Fruit fly (Drosophila melanogaster): ENCODE measurements around the gene CG46320.

DNA sequence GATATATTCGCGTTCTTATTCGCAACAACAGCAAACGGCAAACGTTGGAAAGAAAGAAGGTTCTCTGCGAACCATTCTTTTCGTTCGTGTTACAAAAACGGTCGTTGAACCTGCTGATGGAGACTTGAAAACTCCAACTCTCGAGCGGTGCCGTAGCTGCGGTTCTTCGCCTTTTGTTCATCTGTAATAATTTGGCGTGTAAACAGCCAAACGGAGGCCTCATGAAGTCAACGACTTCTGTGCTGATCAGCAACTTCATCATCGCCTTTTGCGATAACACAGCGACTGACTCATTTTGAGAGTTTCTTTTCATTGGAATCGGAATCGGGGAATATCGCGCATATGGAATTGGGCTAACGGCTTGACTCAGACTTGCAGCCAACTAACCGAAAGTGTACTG is 46.5 kb upstream of the CG46320 start:
- TF ChIP-seq CG12104 (GFP tag; optimal IDR thresholded peaks at IDR 0.05) (no peak), Neu2 (GFP tag; optimal IDR thresholded peaks at IDR 0.05; ENCODE audit: borderline replicate concordance) (no peak), CG8388 (GFP tag; optimal IDR thresholded peaks at IDR 0.05) (no peak), run (tag; optimal IDR thresholded peaks at IDR 0.05) (no peak)
